Fruit fly (Drosophila melanogaster): ENCODE results near the gene v.

- TF ChIP-seq CG8301 (tag; optimal IDR thresholded peaks at IDR 0.05), result no peak
- no peak for TF ChIP-seq CG13204 (GFP tag; optimal IDR thresholded peaks at IDR 0.05)
- TF ChIP-seq CG34367 (tag; optimal IDR thresholded peaks at IDR 0.05), result no peak
- no peak for TF ChIP-seq EcR (GFP tag; optimal IDR thresholded peaks at IDR 0.05)
- no peak for TF ChIP-seq CG17806 (tag; optimal IDR thresholded peaks at IDR 0.05)
- TF ChIP-seq CG8159 (tag; optimal IDR thresholded peaks at IDR 0.05), result no peak
- no peak for TF ChIP-seq CG9948 (tag; optimal IDR thresholded peaks at IDR 0.05)
- no peak for TF ChIP-seq gl (tag; optimal IDR thresholded peaks at IDR 0.05)
- TF ChIP-seq rn (GFP tag; IDR thresholded peaks at IDR 0.05), result no peak
- TF ChIP-seq Pif1B (GFP tag; optimal IDR thresholded peaks at IDR 0.05), result no peak
Measured at dm6 chrX:10886418-10886817, 37.4 kb upstream of the v start.

All from whole organism, pupa.